Worm (Caenorhabditis elegans) whole organism, young adult: Measurements from ENCODE around the gene pinn-1.

Source experiments
- ama-1 ChIP-seq, 3 experiments: fragments of 150-350 bp in 1 of 3; sonication (generic microtip) in 2 of 3; optimal IDR thresholded peaks; 2 replicates each; lab custom pipeline; 2014 to 2018; ENCODE audit warnings: missing biosample characterization in 2 of 3, missing genetic modification characterization in 2 of 3, missing genetic modification reagents in 2 of 3
- hlh-26 ChIP-seq: fragments of 200-800 bp; sonication (Bioruptor generic); conservative IDR thresholded peaks from 2 replicates; pipeline ENCODE4 v1.3.6; 2022; ENCODE audit warnings: missing genetic modification reagents, missing genetic modification characterization, missing compliant biosample characterization
- mxl-1 ChIP-seq: sonication (generic microtip); optimal IDR thresholded peaks from 2 replicates; lab custom pipeline; 2016; ENCODE audit warnings: missing genetic modification characterization, missing compliant biosample characterization
- nhr-90 ChIP-seq: sonication (generic microtip); optimal IDR thresholded peaks from 2 replicates; lab custom pipeline; 2016; ENCODE audit warnings: missing genotype, mild to moderate bottlenecking, missing genetic modification characterization, missing compliant biosample characterization
- rcor-1 ChIP-seq: fragments of 200-800 bp; sonication (Bioruptor generic); IDR thresholded peaks from 2 replicates; pipeline ENCODE4 v1.3.6; 2022; ENCODE audit warnings: missing genetic modification reagents, missing genetic modification characterization, missing compliant biosample characterization
- somi-1 ChIP-seq: fragments of 200-800 bp; sonication (Bioruptor generic); optimal IDR thresholded peaks from 2 replicates; lab custom pipeline; 2018; ENCODE audit warnings: mild to moderate bottlenecking, missing genetic modification characterization, missing compliant biosample characterization
- unc-62 ChIP-seq: fragments of 150-350 bp; optimal IDR thresholded peaks from 2 replicates; lab custom pipeline; 2014; ENCODE audit warnings: missing biosample characterization, missing genetic modification reagents, missing genetic modification characterization
- xnd-1 ChIP-seq: sonication (generic microtip); optimal IDR thresholded peaks from 2 replicates; lab custom pipeline; 2016; ENCODE audit warnings: missing genotype, missing genetic modification reagents, missing genetic modification characterization, missing compliant biosample characterization
- ztf-3 ChIP-seq: fragments of 200-800 bp; sonication (Bioruptor generic); optimal IDR thresholded peaks from 2 replicates; lab custom pipeline; 2018; ENCODE audit warnings: mild to moderate bottlenecking, missing genetic modification characterization, missing compliant biosample characterization

ce11 chrII:2862557-2863035 is 26.2 kb downstream of the pinn-1 start:
- no peak for TF ChIP-seq ztf-3 (GFP tag; lab: Kevin White, UChicago)
- no peak for TF ChIP-seq nhr-90 (tag; lab: Kevin White, UChicago)
- TF ChIP-seq rcor-1 (GFP tag; lab: Robert Waterston, UW) = no peak
- TF ChIP-seq xnd-1 = no peak
- TF ChIP-seq somi-1 (GFP tag; lab: Kevin White, UChicago) = no peak
- TF ChIP-seq hlh-26 (GFP tag; lab: Robert Waterston, UW) = no peak
- no peak for TF ChIP-seq unc-62
- TF ChIP-seq mxl-1 = no peak
- no peak for TF ChIP-seq ama-1 (optimal IDR thresholded peaks at IDR 0.05; lab: Kevin White, UChicago)
- no peak for TF ChIP-seq ama-1 (GFP tag; optimal IDR thresholded peaks at IDR 0.05; lab: Kevin White, UChicago)
